Fruit fly (Drosophila melanogaster) whole organism, embryonic: Measurements from ENCODE around the gene CG1896.

Experiments used
- Abd-B ChIP-seq: fragments of 200-800 bp; sonication (Bioruptor generic); optimal IDR thresholded peaks from 2 replicates; lab custom pipeline; 2018; ENCODE audit warnings: missing biosample characterization, mild to moderate bottlenecking, missing genetic modification characterization, moderate library complexity
- CG10147 ChIP-seq: fragments of 200-800 bp; sonication (Bioruptor generic); optimal IDR thresholded peaks from 2 replicates; lab custom pipeline; 2019; ENCODE audit warnings: missing biosample characterization, mild to moderate bottlenecking, missing genetic modification characterization, moderate library complexity
- CG10366 ChIP-seq: fragments of 200-800 bp; sonication (Bioruptor generic); IDR thresholded peaks from 2 replicates; pipeline ENCODE4 v1.3.6; 2022; ENCODE audit warnings: missing biosample characterization, missing genetic modification characterization
- CG10431 ChIP-seq: fragments of 200-800 bp; sonication (Bioruptor generic); optimal IDR thresholded peaks from 3 replicates; lab custom pipeline; 2018; ENCODE audit warnings: missing biosample characterization, mild to moderate bottlenecking, missing genetic modification characterization
- CG12769 ChIP-seq: fragments of 200-800 bp; sonication (Bioruptor generic); optimal IDR thresholded peaks from 2 replicates; lab custom pipeline; 2019; ENCODE audit warnings: missing biosample characterization, mild to moderate bottlenecking, missing genetic modification characterization, moderate library complexity
- CG13123 ChIP-seq: fragments of 200-800 bp; sonication (Bioruptor generic); optimal IDR thresholded peaks from 2 replicates; lab custom pipeline; 2016; ENCODE audit warnings: missing biosample characterization, missing genetic modification characterization
- CG13287 ChIP-seq: fragments of 200-800 bp; sonication (Bioruptor generic); IDR thresholded peaks from 2 replicates; pipeline ENCODE4 v1.3.6; 2022; ENCODE audit warnings: missing biosample characterization, missing genetic modification characterization; ENCODE audit not compliant: partially characterized antibody
- CG13424 ChIP-seq: fragments of 200-800 bp; sonication (Bioruptor generic); optimal IDR thresholded peaks from 2 replicates; lab custom pipeline; 2019; ENCODE audit warnings: missing biosample characterization, mild to moderate bottlenecking, missing genetic modification characterization, moderate library complexity
- CG17359 ChIP-seq: fragments of 200-800 bp; sonication (Bioruptor generic); optimal IDR thresholded peaks from 3 replicates; lab custom pipeline; 2018; ENCODE audit warnings: missing biosample characterization, mild to moderate bottlenecking, missing genetic modification characterization, moderate library complexity
- CG17612 ChIP-seq: fragments of 200-800 bp; sonication (Bioruptor generic); IDR thresholded peaks from 2 replicates; pipeline ENCODE4 v1.3.6; 2022; ENCODE audit warnings: missing biosample characterization, missing genetic modification characterization
- CG1832 ChIP-seq: fragments of 200-800 bp; sonication (Bioruptor generic); optimal IDR thresholded peaks from 2 replicates; lab custom pipeline; 2017; ENCODE audit warnings: missing biosample characterization, mild to moderate bottlenecking, missing genetic modification characterization, inconsistent platforms
- CG2202 ChIP-seq: fragments of 200-800 bp; sonication (Bioruptor generic); optimal IDR thresholded peaks from 2 replicates; lab custom pipeline; 2018; ENCODE audit warnings: missing biosample characterization, mild to moderate bottlenecking, missing genetic modification characterization
- CG31441 ChIP-seq: fragments of 200-800 bp; sonication (Bioruptor generic); IDR thresholded peaks from 2 replicates; pipeline ENCODE4 v1.3.6; 2022; ENCODE audit warnings: missing biosample characterization, missing genetic modification characterization
- CG3163 ChIP-seq: fragments of 200-800 bp; sonication (Bioruptor generic); optimal IDR thresholded peaks from 3 replicates; lab custom pipeline; 2016; ENCODE audit warnings: missing biosample characterization, missing genetic modification characterization
- CG32532 ChIP-seq: fragments of 200-800 bp; sonication (Bioruptor generic); IDR thresholded peaks from 2 replicates; pipeline ENCODE4 v1.3.6; 2022; ENCODE audit warnings: missing biosample characterization, missing genetic modification characterization
- CG34376 ChIP-seq: fragments of 200-800 bp; sonication (Bioruptor generic); optimal IDR thresholded peaks from 2 replicates; lab custom pipeline; 2018; ENCODE audit warnings: missing biosample characterization, mild to moderate bottlenecking, missing genetic modification characterization
- CG4282 ChIP-seq: fragments of 200-800 bp; sonication (Bioruptor generic); optimal IDR thresholded peaks from 2 replicates; lab custom pipeline; 2016; ENCODE audit warnings: missing biosample characterization, missing genetic modification characterization
- CG4404 ChIP-seq: fragments of 200-800 bp; sonication (Bioruptor generic); IDR thresholded peaks from 2 replicates; pipeline ENCODE4 v1.3.6; 2022; ENCODE audit warnings: missing biosample characterization, missing genetic modification characterization
- CG5245 ChIP-seq: fragments of 200-800 bp; sonication (Bioruptor generic); optimal IDR thresholded peaks from 3 replicates; lab custom pipeline; 2016; ENCODE audit warnings: missing biosample characterization, missing genetic modification characterization
- CG6813 ChIP-seq: fragments of 200-800 bp; sonication (Bioruptor generic); optimal IDR thresholded peaks from 2 replicates; lab custom pipeline; 2017; ENCODE audit warnings: missing biosample characterization, missing genetic modification characterization, mild to moderate bottlenecking, moderate library complexity, missing genetic modification reagents
- CG8359 ChIP-seq: fragments of 200-800 bp; sonication (Bioruptor generic); optimal IDR thresholded peaks from 2 replicates; lab custom pipeline; 2017; ENCODE audit warnings: missing biosample characterization, mild to moderate bottlenecking, missing genetic modification characterization, borderline replicate concordance
- Chrac-16 ChIP-seq: fragments of 200-800 bp; sonication (Bioruptor generic); optimal IDR thresholded peaks from 3 replicates; lab custom pipeline; 2016; ENCODE audit warnings: missing biosample characterization, missing genetic modification characterization
- D19B ChIP-seq: fragments of 200-800 bp; sonication (Bioruptor generic); optimal IDR thresholded peaks from 2 replicates; lab custom pipeline; 2017; ENCODE audit warnings: missing biosample characterization, mild to moderate bottlenecking, missing genetic modification characterization
- Dad ChIP-seq: fragments of 200-800 bp; sonication (Bioruptor generic); optimal IDR thresholded peaks from 3 replicates; lab custom pipeline; 2016; ENCODE audit warnings: missing biosample characterization, missing genetic modification characterization
- Dbx ChIP-seq: fragments of 200-800 bp; sonication (Bioruptor generic); IDR thresholded peaks from 3 replicates; pipeline ENCODE4 v1.3.6; 2022; ENCODE audit warnings: missing biosample characterization, missing genetic modification characterization
- Hr51 ChIP-seq, 2 experiments: fragments of 200-800 bp; sonication (Bioruptor generic); optimal IDR thresholded peaks; 2 replicates in 1 of 2; 3 replicates in 1 of 2; lab custom pipeline; 2016 to 2018; ENCODE audit warnings: missing biosample characterization in 2 of 2, missing genetic modification characterization in 2 of 2, mild to moderate bottlenecking in 1 of 2, moderate library complexity in 1 of 2
- NC2β ChIP-seq: fragments of 200-800 bp; sonication (Bioruptor generic); optimal IDR thresholded peaks from 2 replicates; lab custom pipeline; 2016; ENCODE audit warnings: missing biosample characterization, missing genetic modification characterization
- Opbp ChIP-seq: fragments of 200-800 bp; sonication (Bioruptor generic); IDR thresholded peaks from 3 replicates; pipeline ENCODE4 v1.3.6; 2022; ENCODE audit warnings: missing biosample characterization, missing genetic modification characterization; ENCODE audit not compliant: partially characterized antibody
- Poxn ChIP-seq: fragments of 200-800 bp; sonication (Bioruptor generic); IDR thresholded peaks from 2 replicates; pipeline ENCODE4 v1.3.6; 2022; ENCODE audit warnings: missing biosample characterization, missing genetic modification characterization
- ato ChIP-seq: fragments of 200-800 bp; sonication (Bioruptor generic); IDR thresholded peaks from 2 replicates; pipeline ENCODE4 v1.3.6; 2022; ENCODE audit warnings: missing biosample characterization, missing genetic modification characterization; ENCODE audit not compliant: partially characterized antibody
- cg ChIP-seq: fragments of 200-800 bp; sonication (Bioruptor generic); optimal IDR thresholded peaks from 3 replicates; lab custom pipeline; 2019; ENCODE audit warnings: missing biosample characterization, mild to moderate bottlenecking, missing genetic modification characterization, moderate library complexity
- crp ChIP-seq, 2 experiments: fragments of 200-800 bp; sonication (Bioruptor generic); optimal IDR thresholded peaks; 2 replicates in 1 of 2; 3 replicates in 1 of 2; lab custom pipeline; 2017; ENCODE audit warnings: missing biosample characterization in 2 of 2, missing genetic modification characterization in 2 of 2, mild to moderate bottlenecking in 1 of 2, moderate library complexity in 1 of 2
- dati ChIP-seq: fragments of 200-800 bp; sonication (Bioruptor generic); IDR thresholded peaks from 2 replicates; pipeline ENCODE4 v1.3.6; 2022; ENCODE audit warnings: missing biosample characterization, missing genetic modification characterization
- eve ChIP-seq, 2 experiments: fragments of >200 bp; optimal IDR thresholded peaks; 2 replicates each; lab custom pipeline; 2017; ENCODE audit warnings: missing biosample characterization in 2 of 2, missing genetic modification characterization in 2 of 2
- exex ChIP-seq: fragments of 200-800 bp; sonication (Bioruptor generic); optimal IDR thresholded peaks from 4 replicates; lab custom pipeline; 2018; ENCODE audit warnings: missing biosample characterization, mild to moderate bottlenecking, missing genetic modification characterization, moderate library complexity
- fd3F ChIP-seq: fragments of 200-800 bp; sonication (Bioruptor generic); optimal IDR thresholded peaks from 2 replicates; lab custom pipeline; 2018; ENCODE audit warnings: missing biosample characterization, mild to moderate bottlenecking, missing genetic modification characterization, moderate library complexity
- fru ChIP-seq: fragments of >200 bp; optimal IDR thresholded peaks from 2 replicates; lab custom pipeline; 2017
- gt ChIP-seq: fragments of 200-800 bp; sonication (Bioruptor generic); IDR thresholded peaks from 2 replicates; pipeline ENCODE4 v1.3.6; 2022; ENCODE audit warnings: missing biosample characterization, missing genetic modification characterization
- kay ChIP-seq: fragments of 200-800 bp; sonication (Bioruptor generic); optimal IDR thresholded peaks from 2 replicates; lab custom pipeline; 2016; ENCODE audit warnings: missing biosample characterization, missing genetic modification characterization
- lbe ChIP-seq: fragments of 200-800 bp; sonication (Bioruptor generic); optimal IDR thresholded peaks from 2 replicates; lab custom pipeline; 2016; ENCODE audit warnings: missing biosample characterization, mild to moderate bottlenecking, missing genetic modification characterization
- lola ChIP-seq, 3 experiments: fragments of >200 bp in 2 of 3; fragments of 200-800 bp in 1 of 3; sonication (Bioruptor generic) in 1 of 3; optimal IDR thresholded peaks; 2 replicates each; lab custom pipeline; 2017 to 2019; ENCODE audit warnings: missing biosample characterization in 3 of 3, missing genetic modification characterization in 3 of 3, mild to moderate bottlenecking in 1 of 3, moderate library complexity in 1 of 3
- pfk ChIP-seq: fragments of 200-800 bp; sonication (Bioruptor generic); optimal IDR thresholded peaks from 2 replicates; lab custom pipeline; 2018; ENCODE audit warnings: missing biosample characterization, mild to moderate bottlenecking, missing genetic modification characterization, moderate library complexity
- pita ChIP-seq: fragments of 200-800 bp; sonication (Bioruptor generic); optimal IDR thresholded peaks from 2 replicates; lab custom pipeline; 2017; ENCODE audit warnings: missing biosample characterization, mild to moderate bottlenecking, missing genetic modification characterization
- row ChIP-seq: fragments of 200-800 bp; sonication (Bioruptor generic); IDR thresholded peaks from 3 replicates; pipeline ENCODE4 v1.3.6; 2022; ENCODE audit warnings: missing biosample characterization, missing genetic modification characterization
- sc ChIP-seq, 3 experiments: fragments of >200 bp in 2 of 3; fragments of 200-800 bp in 1 of 3; sonication (Bioruptor generic) in 1 of 3; optimal IDR thresholded peaks; 2 replicates in 2 of 3; 3 replicates in 1 of 3; lab custom pipeline; 2017; ENCODE audit warnings: mild to moderate bottlenecking in 1 of 3, missing biosample characterization in 1 of 3, missing genetic modification characterization in 1 of 3, missing genetic modification reagents in 1 of 3
- tgo ChIP-seq: fragments of 200-800 bp; sonication (Bioruptor generic); IDR thresholded peaks from 3 replicates; pipeline ENCODE4 v1.3.6; 2022; ENCODE audit warnings: missing biosample characterization, missing genetic modification characterization
- tio ChIP-seq: fragments of 200-800 bp; sonication (Bioruptor generic); optimal IDR thresholded peaks from 2 replicates; lab custom pipeline; 2017; ENCODE audit warnings: missing biosample characterization, missing genetic modification characterization, inconsistent platforms
- ttk ChIP-seq: fragments of 200-800 bp; sonication (Bioruptor generic); IDR thresholded peaks from 2 replicates; pipeline ENCODE4 v2.1.2; 2022; ENCODE audit warnings: missing biosample characterization, missing genetic modification characterization
- vfl ChIP-seq: fragments of 200-800 bp; sonication (Bioruptor generic); optimal IDR thresholded peaks from 2 replicates; lab custom pipeline; 2016; ENCODE audit warnings: missing biosample characterization, missing genetic modification characterization
- z ChIP-seq: fragments of 200-800 bp; sonication (Bioruptor generic); IDR thresholded peaks from 3 replicates; pipeline ENCODE4 v1.3.6; 2022; ENCODE audit warnings: missing biosample characterization, missing genetic modification characterization
- zfh1 ChIP-seq: fragments of 200-800 bp; sonication (Bioruptor generic); IDR thresholded peaks from 3 replicates; pipeline ENCODE4 v1.3.6; 2022; ENCODE audit warnings: missing biosample characterization, missing genetic modification characterization

CG1896 gene

dm6 chr3R:31706895-31707238, 37.2 kb upstream of the CG1896 start (continued):
- TF ChIP-seq Dad (GFP tag; lab: Kevin White, UChicago) (no peak), lbe (GFP tag; lab: Kevin White, UChicago) (no peak), Opbp (GFP tag; lab: Robert Waterston, UW) (no peak), CG2202 (tag; lab: Kevin White, UChicago) (no peak), tio (GFP tag; lab: Kevin White, UChicago) (no peak), exex (tag; lab: Kevin White, UChicago) (no peak), CG1832 (GFP tag; lab: Kevin White, UChicago) (no peak), row (GFP tag; lab: Robert Waterston, UW) (0 out of 3 replicates have a peak, but pooled peaks have one; percentile 9), zfh1 (0 out of 3 replicates have a peak, but pooled peaks have one; percentile 17), pfk (GFP tag; lab: Kevin White, UChicago) (no peak), Abd-B (GFP tag; lab: Kevin White, UChicago) (no peak), CG17359 (tag; lab: Kevin White, UChicago) (no peak), CG10147 (GFP tag; lab: Kevin White, UChicago) (no peak), cg (GFP tag; lab: Kevin White, UChicago) (no peak), Poxn (GFP tag; lab: Robert Waterston, UW) (no peak), D19B (GFP tag; lab: Kevin White, UChicago) (no peak), CG3163 (GFP tag; lab: Kevin White, UChicago) (no peak), dati (no peak), lola (GFP tag; optimal IDR thresholded peaks at IDR 0.05; lab: Kevin White, UChicago) (peak in 1 of 3 experiments; percentile 29), fd3F (GFP tag; lab: Kevin White, UChicago) (no peak), CG4404 (GFP tag; lab: Robert Waterston, UW) (no peak), CG10431 (no peak), CG17612 (GFP tag; lab: Robert Waterston, UW) (no peak), CG13123 (no peak), z (GFP tag; lab: Robert Waterston, UW) (no peak), eve (GFP tag; optimal IDR thresholded peaks at IDR 0.05; lab: Kevin White, UChicago) (no peak), ttk (GFP tag; lab: Robert Waterston, UW) (no peak), kay (no peak), CG5245 (GFP tag; lab: Kevin White, UChicago) (no peak), CG6813 (no peak), crp (GFP tag; optimal IDR thresholded peaks at IDR 0.05; lab: Kevin White, UChicago) (no peak), vfl (GFP tag; lab: Kevin White, UChicago) (no peak), CG34376 (no peak), Hr51 (GFP tag; optimal IDR thresholded peaks at IDR 0.05; lab: Kevin White, UChicago) (no peak), NC2β (no peak), CG10366 (GFP tag; lab: Robert Waterston, UW) (no peak), gt (GFP tag; lab: Robert Waterston, UW) (no peak), CG13424 (tag; lab: Kevin White, UChicago) (no peak), CG12769 (tag; lab: Kevin White, UChicago) (no peak), CG13287 (GFP tag; lab: Robert Waterston, UW) (no peak), sc (optimal IDR thresholded peaks at IDR 0.05; lab: Kevin White, UChicago) (no peak), sc (GFP tag; optimal IDR thresholded peaks at IDR 0.05; lab: Kevin White, UChicago) (no peak), ato (GFP tag; lab: Robert Waterston, UW) (no peak), Chrac-16 (peak; percentile 10), pita (GFP tag; lab: Kevin White, UChicago) (no peak), fru (lab: Kevin White, UChicago) (no peak), tgo (no peak), Dbx (GFP tag; lab: Robert Waterston, UW) (no peak), CG4282 (no peak), CG31441 (GFP tag; lab: Robert Waterston, UW) (peak; percentile 32), CG8359 (GFP tag; lab: Kevin White, UChicago) (no peak), CG32532 (no peak)
